Worm (Caenorhabditis elegans): Measurements from ENCODE around the gene mai-2.
"Not testable (repeated sequence)": the region's sequence is repeated elsewhere in the genome, so short reads cannot be mapped to it uniquely, and the experiment has no call there.

mai-2 gene

ce11 chrIV:3422516-3422915, 36.8 kb downstream of the mai-2 start, which contains the start of gene C04C3.6:
Gene C04C3.6 (minus strand): TSS chrIV:3422616.
- TF ChIP-seq ztf-29 (GFP tag; IDR thresholded peaks at IDR 0.05): no peak
- TF ChIP-seq med-1 (GFP tag; optimal IDR thresholded peaks at IDR 0.05; ENCODE audit: insufficient read depth): no peak
- TF ChIP-seq tab-1 (GFP tag; IDR thresholded peaks at IDR 0.05): no peak
- no peak for TF ChIP-seq ref-1 (GFP tag; conservative IDR thresholded peaks at IDR 0.05)
- TF ChIP-seq flt-1 (GFP tag; IDR thresholded peaks at IDR 0.05): no peak
- no peak for TF ChIP-seq cog-1 (tag; optimal IDR thresholded peaks at IDR 0.05)
- TF ChIP-seq klf-2 (GFP tag; conservative IDR thresholded peaks at IDR 0.05): no peak
- no peak for TF ChIP-seq ztf-23 (GFP tag; IDR thresholded peaks at IDR 0.05)
- TF ChIP-seq T22C8.4 (GFP tag; IDR thresholded peaks at IDR 0.05): no peak

ce11 chrIV:3428434-3428950, 42.8 kb downstream of the mai-2 start, which contains the start of the genes C04C3.9 and srz-60:
Gene C04C3.9 (minus strand): TSS chrIV:3428534.
Gene srz-60 (plus strand): TSS chrIV:3428900.
- TF ChIP-seq ztf-23 (GFP tag; IDR thresholded peaks at IDR 0.05) (no peak), flt-1 (GFP tag; IDR thresholded peaks at IDR 0.05) (no peak), tab-1 (GFP tag; IDR thresholded peaks at IDR 0.05) (no peak), klf-2 (GFP tag; conservative IDR thresholded peaks at IDR 0.05) (no peak), ref-1 (GFP tag; conservative IDR thresholded peaks at IDR 0.05) (no peak), T22C8.4 (GFP tag; IDR thresholded peaks at IDR 0.05) (no peak), ztf-29 (GFP tag; IDR thresholded peaks at IDR 0.05) (no peak), cog-1 (tag; optimal IDR thresholded peaks at IDR 0.05) (no peak), med-1 (GFP tag; optimal IDR thresholded peaks at IDR 0.05; ENCODE audit: insufficient read depth) (no peak)

ce11 chrIV:3433387-3433786, 47.7 kb downstream of the mai-2 start, which contains the start of gene C04C3.7:
Gene C04C3.7 (minus strand): TSS chrIV:3433487.
- not testable (repeated sequence) for TF ChIP-seq tab-1 (GFP tag; IDR thresholded peaks at IDR 0.05); med-1 (GFP tag; optimal IDR thresholded peaks at IDR 0.05; ENCODE audit: insufficient read depth); ref-1 (GFP tag; conservative IDR thresholded peaks at IDR 0.05)

- TF ChIP-seq cog-1 (tag; optimal IDR thresholded peaks at IDR 0.05) (no peak), med-1 (GFP tag; optimal IDR thresholded peaks at IDR 0.05; ENCODE audit: insufficient read depth) (no peak), klf-2 (GFP tag; conservative IDR thresholded peaks at IDR 0.05) (no peak), tab-1 (GFP tag; IDR thresholded peaks at IDR 0.05) (no peak), ref-1 (GFP tag; conservative IDR thresholded peaks at IDR 0.05) (no peak), flt-1 (GFP tag; IDR thresholded peaks at IDR 0.05) (no peak), ztf-29 (GFP tag; IDR thresholded peaks at IDR 0.05) (no peak), ztf-23 (GFP tag; IDR thresholded peaks at IDR 0.05) (no peak)
Measured at ce11 chrIV:3436021-3436420, 50.3 kb downstream of the mai-2 start, which contains the start of gene srz-32. Gene srz-32 (plus strand): TSS chrIV:3436321.
